ENCODE assay signal across 2 worm cellular contexts in the genomic region with DNA sequence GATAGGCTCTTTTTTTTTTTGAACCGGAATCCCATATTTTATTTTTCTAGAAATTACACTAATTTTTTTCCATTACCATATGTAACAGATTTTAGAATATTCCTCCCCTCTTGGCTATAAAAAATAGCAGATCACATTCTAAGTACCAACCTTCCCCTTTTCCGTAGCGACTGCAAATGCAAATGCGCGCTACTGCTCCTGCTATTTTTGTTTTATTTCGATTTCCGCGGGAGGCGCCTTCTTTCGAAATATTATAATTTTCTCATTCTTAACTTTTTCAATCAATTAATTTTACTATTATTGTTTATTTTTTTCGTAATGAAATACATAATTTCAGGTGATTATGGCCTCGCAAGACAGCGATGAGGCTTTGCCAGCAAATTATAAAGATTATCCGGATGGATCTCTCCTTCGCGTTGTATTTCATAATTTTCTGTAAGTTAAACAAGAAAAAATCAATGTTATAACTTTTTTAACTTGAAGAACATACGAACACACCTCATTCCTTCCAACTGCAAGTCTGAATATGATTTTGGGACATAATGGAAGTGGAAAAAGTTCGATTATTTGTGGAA.
TF ChIP-seq lines count a peak whose summit lies in the region.

Gene smc-5, plus strand, starts transcription at position 332 of the 575 bp plus-strand sequence.

TF ChIP-seq in whole organism, L1 larva, 84 proteins besides CTCF, POLR2A, EP300 and RAD21 (continued from another document):
- TF ChIP-seq nhr-90 (tag; optimal IDR thresholded peaks at IDR 0.05; lab: Kevin White, UChicago; ENCODE audit: poor library complexity) (peak; percentile 60), lin-35 (GFP tag; optimal IDR thresholded peaks at IDR 0.05; lab: Kevin White, UChicago) (peak; percentile 84 to 94), rnt-1 (tag; optimal IDR thresholded peaks at IDR 0.05; lab: Kevin White, UChicago) (peak; percentile 82), unc-30 (tag; optimal IDR thresholded peaks at IDR 0.05; lab: Kevin White, UChicago) (no peak)

TF ChIP-seq in whole organism, young adult, 124 proteins besides CTCF, POLR2A, EP300 and RAD21 (continued from another document):
- no peak for TF ChIP-seq akir-1 (GFP tag; optimal IDR thresholded peaks at IDR 0.05; lab: Kevin White, UChicago)
- TF ChIP-seq lin-35 (GFP tag; optimal IDR thresholded peaks at IDR 0.05; lab: Kevin White, UChicago) = peak in 2 of 3 experiments; percentile 24 to 66
- no peak for TF ChIP-seq rpc-1 (optimal IDR thresholded peaks at IDR 0.05; lab: Kevin White, UChicago)
- TF ChIP-seq rpc-1 (tag; optimal IDR thresholded peaks at IDR 0.05; lab: Kevin White, UChicago) = no peak
- no peak for TF ChIP-seq egl-44 (GFP tag; IDR thresholded peaks at IDR 0.05; lab: Robert Waterston, UW)
- no peak for TF ChIP-seq Y53F4B.3 (GFP tag; IDR thresholded peaks at IDR 0.05; lab: Robert Waterston, UW)
- TF ChIP-seq zfh-2 (GFP tag; conservative IDR thresholded peaks at IDR 0.05; lab: Robert Waterston, UW) = no peak
- TF ChIP-seq C06A6.2 (GFP tag; conservative IDR thresholded peaks at IDR 0.05; lab: Robert Waterston, UW) = no peak
- no peak for TF ChIP-seq ztf-26 (tag; optimal IDR thresholded peaks at IDR 0.05; lab: Kevin White, UChicago)
- TF ChIP-seq sptf-2 (GFP tag; optimal IDR thresholded peaks at IDR 0.05; lab: Kevin White, UChicago) = no peak
- TF ChIP-seq tbx-9 (tag; optimal IDR thresholded peaks at IDR 0.05; lab: Kevin White, UChicago; ENCODE audit: borderline replicate concordance) = no peak
- no peak for TF ChIP-seq hrde-1 (tag; optimal IDR thresholded peaks at IDR 0.05; lab: Kevin White, UChicago; ENCODE audit: borderline replicate concordance)
- TF ChIP-seq efl-1 (GFP tag; optimal IDR thresholded peaks at IDR 0.05; lab: Kevin White, UChicago) = peak; percentile 94
- TF ChIP-seq fkh-3 (tag; optimal IDR thresholded peaks at IDR 0.05; lab: Kevin White, UChicago) = no peak
- no peak for TF ChIP-seq ztf-22 (GFP tag; optimal IDR thresholded peaks at IDR 0.05; lab: Kevin White, UChicago)
- no peak for TF ChIP-seq B0336.3 (GFP tag; IDR thresholded peaks at IDR 0.05; lab: Robert Waterston, UW)
- TF ChIP-seq ceh-40 (GFP tag; IDR thresholded peaks at IDR 0.05; lab: Robert Waterston, UW) = no peak
- no peak for TF ChIP-seq hlh-12 (tag; optimal IDR thresholded peaks at IDR 0.05; lab: Kevin White, UChicago)
- peak; percentile 28 for TF ChIP-seq snpc-1.3 (tag; optimal IDR thresholded peaks at IDR 0.05; lab: Kevin White, UChicago; ENCODE audit: insufficient read depth)
- TF ChIP-seq let-526 (GFP tag; IDR thresholded peaks at IDR 0.05; lab: Robert Waterston, UW) = no peak
- peak; percentile 0 for TF ChIP-seq tlf-1 (GFP tag; optimal IDR thresholded peaks at IDR 0.05; lab: Kevin White, UChicago)
- no peak for TF ChIP-seq F22D6.2 (tag; optimal IDR thresholded peaks at IDR 0.05; lab: Kevin White, UChicago)
TF ChIP-seq in whole organism, young adult: peak in this region for 37.
